Worm (Caenorhabditis elegans) whole organism, L1 larva: ENCODE measurements around the gene C26B9.5.

Experiments used
- ama-1 ChIP-seq: fragments of 150-350 bp; optimal IDR thresholded peaks from 2 replicates; lab custom pipeline; 2014
- blmp-1 ChIP-seq: fragments of 150-350 bp; optimal IDR thresholded peaks from 2 replicates; lab custom pipeline; 2014; ENCODE audit warnings: missing biosample characterization, missing genetic modification characterization
- ces-1 ChIP-seq: fragments of 150-350 bp; optimal IDR thresholded peaks from 2 replicates; lab custom pipeline; 2014; ENCODE audit warnings: missing biosample characterization, missing genetic modification reagents, missing genetic modification characterization
- hpl-2 ChIP-seq: fragments of 150-350 bp; optimal IDR thresholded peaks from 2 replicates; lab custom pipeline; 2014; ENCODE audit warnings: missing biosample characterization, missing genetic modification reagents, missing genetic modification characterization
- lin-13 ChIP-seq: fragments of 150-350 bp; optimal IDR thresholded peaks from 2 replicates; lab custom pipeline; 2014; ENCODE audit warnings: missing biosample characterization, missing genetic modification reagents, missing genetic modification characterization
- lsy-2 ChIP-seq, 2 experiments: fragments of 150-350 bp; optimal IDR thresholded peaks; 2 replicates each; lab custom pipeline; 2014; ENCODE audit warnings: missing biosample characterization in 2 of 2, missing genetic modification characterization in 2 of 2
- nhr-84 ChIP-seq: sonication (generic microtip); optimal IDR thresholded peaks from 2 replicates; lab custom pipeline; 2017; ENCODE audit warnings: missing biosample characterization, missing genetic modification characterization
- pax-3 ChIP-seq: fragments of 200-800 bp; sonication (Bioruptor generic); optimal IDR thresholded peaks from 2 replicates; lab custom pipeline; 2018; ENCODE audit warnings: mild to moderate bottlenecking, missing genetic modification characterization, moderate library complexity, missing compliant biosample characterization
- pqm-1 ChIP-seq: sonication (generic microtip); optimal IDR thresholded peaks from 3 replicates; lab custom pipeline; 2017; ENCODE audit warnings: missing biosample characterization, missing genetic modification characterization
- tbx-2 ChIP-seq: sonication (generic microtip); optimal IDR thresholded peaks from 2 replicates; lab custom pipeline; 2016; ENCODE audit warnings: missing genetic modification characterization, missing compliant biosample characterization
- unc-130 ChIP-seq: fragments of 150-350 bp; optimal IDR thresholded peaks from 2 replicates; lab custom pipeline; 2017; ENCODE audit warnings: missing biosample characterization, missing genetic modification characterization, inconsistent platforms
- unc-86 ChIP-seq: sonication (generic microtip); optimal IDR thresholded peaks from 2 replicates; lab custom pipeline; 2016; ENCODE audit warnings: missing genetic modification characterization, missing compliant biosample characterization
- unc-98 ChIP-seq: fragments of 200-800 bp; sonication (Bioruptor generic); IDR thresholded peaks from 2 replicates; pipeline ENCODE4 v1.3.6; 2022; ENCODE audit warnings: missing genetic modification characterization, missing compliant biosample characterization
- ztf-11 ChIP-seq, 2 experiments: sonication (generic microtip); optimal IDR thresholded peaks; 2 replicates each; lab custom pipeline; 2016 to 2017; ENCODE audit warnings: missing genetic modification characterization in 2 of 2, missing biosample characterization in 1 of 2, missing compliant biosample characterization in 1 of 2

DNA sequence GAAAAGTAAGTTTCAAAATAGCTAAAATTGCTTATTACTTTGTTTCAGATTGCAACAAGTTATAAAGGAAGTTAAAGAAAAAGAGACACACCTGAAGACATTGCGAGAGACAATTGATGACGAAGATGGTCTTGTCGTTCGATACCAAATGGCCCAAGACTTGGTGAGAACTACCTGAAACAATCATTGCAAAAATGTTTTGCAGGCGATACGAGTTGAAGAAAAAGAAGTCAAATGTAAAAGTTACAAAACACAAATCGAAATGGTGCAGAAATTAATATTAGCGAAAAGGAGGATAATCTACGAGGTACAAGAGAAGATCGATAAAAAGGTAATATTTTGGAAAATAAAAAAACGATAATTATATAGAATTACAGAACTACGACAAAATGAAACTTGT is 49.6 kb upstream of the C26B9.5 start, which contains the start of gene rga-8:
- TF ChIP-seq ces-1 (no peak), lsy-2 (tag; optimal IDR thresholded peaks at IDR 0.05; lab: Kevin White, UChicago) (no peak), unc-98 (GFP tag; lab: Robert Waterston, UW) (no peak), blmp-1 (no peak), tbx-2 (tag; lab: Kevin White, UChicago) (no peak), pqm-1 (tag; lab: Kevin White, UChicago) (no peak), hpl-2 (GFP tag; lab: Kevin White, UChicago) (no peak), nhr-84 (tag; lab: Kevin White, UChicago) (no peak), ztf-11 (tag; optimal IDR thresholded peaks at IDR 0.05; lab: Kevin White, UChicago) (no peak), lin-13 (GFP tag; lab: Kevin White, UChicago) (no peak), unc-86 (tag; lab: Kevin White, UChicago) (no peak), pax-3 (tag; lab: Kevin White, UChicago) (no peak), unc-130 (tag; lab: Kevin White, UChicago) (no peak), ama-1 (lab: Kevin White, UChicago) (no peak)
